Fruit fly (Drosophila melanogaster): ENCODE data around the gene CG4836.

DNA sequence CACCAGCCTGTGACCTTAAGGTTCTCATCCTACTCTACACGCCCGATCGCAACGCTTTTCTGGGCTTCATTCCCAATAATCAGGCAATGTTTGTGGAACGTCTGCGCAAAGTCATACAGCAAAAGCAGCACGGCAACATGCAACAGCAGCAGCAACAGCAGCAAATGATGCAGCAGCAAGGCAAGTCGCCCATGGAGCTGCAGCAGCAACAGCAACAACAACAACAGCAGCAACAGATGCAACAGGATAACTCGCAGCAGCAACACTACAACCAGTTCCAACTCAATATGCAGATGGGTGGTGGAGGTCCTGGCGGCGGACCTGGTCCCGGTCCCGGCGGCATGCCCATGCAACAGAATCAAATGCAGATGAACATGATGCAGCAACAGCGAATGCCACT, 2.7 kb upstream of the CG4836 start:
- TF ChIP-seq Hnf4 (GFP tag; optimal IDR thresholded peaks at IDR 0.05) (no peak), Dif (GFP tag; optimal IDR thresholded peaks at IDR 0.05; ENCODE audit: partially characterized antibody) (no peak), GATAd (GFP tag; optimal IDR thresholded peaks at IDR 0.05) (no peak), usp (GFP tag; optimal IDR thresholded peaks at IDR 0.05) (no peak), OdsH (GFP tag; optimal IDR thresholded peaks at IDR 0.05) (no peak), dmrt93B (GFP tag; optimal IDR thresholded peaks at IDR 0.05) (no peak), Hr78 (GFP tag; optimal IDR thresholded peaks at IDR 0.05) (no peak), tai (GFP tag; optimal IDR thresholded peaks at IDR 0.05) (no peak), Mio (GFP tag; optimal IDR thresholded peaks at IDR 0.05) (no peak)

Data from whole organism, wandering third instar larva.